Fruit fly (Drosophila melanogaster) whole organism, adult: ENCODE results near the gene CG18661.

Source experiments
- CG11617 ChIP-seq: fragments of 200-800 bp; sonication (Bioruptor generic); optimal IDR thresholded peaks from 2 replicates; lab custom pipeline; 2017; ENCODE audit warnings: mild to moderate bottlenecking, missing biosample characterization, missing genetic modification reagents, missing genetic modification characterization
- CG12768 ChIP-seq: fragments of 200-800 bp; sonication (Bioruptor generic); optimal IDR thresholded peaks from 2 replicates; lab custom pipeline; 2017; ENCODE audit warnings: missing biosample characterization, missing genetic modification characterization, mild to moderate bottlenecking, moderate library complexity, missing genetic modification reagents
- CG14711 ChIP-seq: fragments of 200-800 bp; sonication (Bioruptor generic); optimal IDR thresholded peaks from 2 replicates; lab custom pipeline; 2018; ENCODE audit warnings: missing biosample characterization, mild to moderate bottlenecking, missing genetic modification characterization, moderate library complexity
- CG1620 ChIP-seq: fragments of 200-800 bp; sonication (Bioruptor generic); optimal IDR thresholded peaks from 2 replicates; lab custom pipeline; 2016; ENCODE audit warnings: missing biosample characterization, missing genetic modification characterization
- CG5204 ChIP-seq: fragments of 200-800 bp; sonication (Bioruptor generic); optimal IDR thresholded peaks from 2 replicates; lab custom pipeline; 2016; ENCODE audit warnings: missing biosample characterization, missing genetic modification characterization
- CG7045 ChIP-seq: fragments of 200-800 bp; sonication (Bioruptor generic); optimal IDR thresholded peaks from 2 replicates; lab custom pipeline; 2017; ENCODE audit warnings: missing biosample characterization, mild to moderate bottlenecking, missing genetic modification characterization
- CG7101 ChIP-seq: fragments of 200-800 bp; sonication (Bioruptor generic); optimal IDR thresholded peaks from 2 replicates; lab custom pipeline; 2018; ENCODE audit warnings: missing biosample characterization, mild to moderate bottlenecking, missing genetic modification characterization, moderate library complexity
- Crg-1 ChIP-seq: fragments of 200-800 bp; sonication (Bioruptor generic); optimal IDR thresholded peaks from 2 replicates; lab custom pipeline; 2016; ENCODE audit warnings: missing biosample characterization, missing genetic modification characterization
- Mnt ChIP-seq: fragments of 200-800 bp; sonication (Bioruptor generic); optimal IDR thresholded peaks from 2 replicates; lab custom pipeline; 2016; ENCODE audit warnings: missing biosample characterization, mild to moderate bottlenecking, missing genetic modification characterization
- cic ChIP-seq: fragments of 200-800 bp; sonication (Bioruptor generic); optimal IDR thresholded peaks from 2 replicates; lab custom pipeline; 2017; ENCODE audit warnings: missing biosample characterization, mild to moderate bottlenecking, missing genetic modification characterization, moderate library complexity
- cnc ChIP-seq, 2 experiments: fragments of >200 bp; optimal IDR thresholded peaks; 2 replicates each; lab custom pipeline; 2017
- kay ChIP-seq: fragments of 200-800 bp; sonication (Bioruptor generic); peaks from one replicate; lab custom pipeline; 2016; ENCODE audit warnings: missing biosample characterization, missing genetic modification characterization, borderline replicate concordance
- tj ChIP-seq: fragments of 200-800 bp; sonication (Bioruptor generic); optimal IDR thresholded peaks from 3 replicates; lab custom pipeline; 2017; ENCODE audit warnings: missing biosample characterization, mild to moderate bottlenecking, missing genetic modification characterization, moderate library complexity

- TF ChIP-seq CG7101 (tag; lab: Kevin White, UChicago) (no peak), CG14711 (tag; lab: Kevin White, UChicago) (no peak), CG7045 (GFP tag; lab: Kevin White, UChicago) (no peak), CG12768 (GFP tag; lab: Kevin White, UChicago) (no peak), Mnt (GFP tag; lab: Kevin White, UChicago) (no peak), cnc (optimal IDR thresholded peaks at IDR 0.05; lab: Kevin White, UChicago) (no peak), CG11617 (GFP tag; lab: Kevin White, UChicago) (no peak), tj (GFP tag; lab: Kevin White, UChicago) (no peak), CG5204 (GFP tag; lab: Kevin White, UChicago) (no peak), CG1620 (GFP tag; lab: Kevin White, UChicago) (no peak), kay (GFP tag; lab: Kevin White, UChicago) (no peak), cic (no peak), Crg-1 (GFP tag; lab: Kevin White, UChicago) (no peak)
Observed at dm6 chr2L:8982584-8983302, 14.7 kb upstream of the CG18661 start.
